Worm (Caenorhabditis elegans) whole organism, L1 larva: ENCODE measurements around the gene prx-10.

ENCODE experiments used
- C16A3.4 ChIP-seq: fragments of 150-350 bp; optimal IDR thresholded peaks from 2 replicates; lab custom pipeline; 2014; ENCODE audit warnings: missing biosample characterization, missing genetic modification characterization
- F16B12.6 ChIP-seq: fragments of 150-350 bp; optimal IDR thresholded peaks from 2 replicates; lab custom pipeline; 2014; ENCODE audit warnings: missing biosample characterization, missing genetic modification characterization
- aha-1 ChIP-seq: fragments of 150-350 bp; optimal IDR thresholded peaks from 2 replicates; lab custom pipeline; 2014; ENCODE audit warnings: missing biosample characterization, missing genetic modification characterization
- alr-1 ChIP-seq: fragments of 200-800 bp; sonication (Bioruptor generic); optimal IDR thresholded peaks from 2 replicates; lab custom pipeline; 2018; ENCODE audit warnings: borderline replicate concordance, mild to moderate bottlenecking, missing genetic modification characterization, missing compliant biosample characterization
- blmp-1 ChIP-seq: fragments of 150-350 bp; optimal IDR thresholded peaks from 2 replicates; lab custom pipeline; 2014; ENCODE audit warnings: missing biosample characterization, missing genetic modification characterization
- ceh-88 ChIP-seq: fragments of 200-800 bp; sonication (Bioruptor generic); IDR thresholded peaks from 2 replicates; pipeline ENCODE4 v1.3.6; 2022; ENCODE audit warnings: missing genetic modification characterization, missing compliant biosample characterization
- dpl-1 ChIP-seq, 3 experiments: fragments of 150-350 bp in 2 of 3; sonication (generic microtip) in 1 of 3; optimal IDR thresholded peaks; 2 replicates each; lab custom pipeline; 2014 to 2017; ENCODE audit warnings: missing biosample characterization in 3 of 3, missing genetic modification characterization in 3 of 3, missing genetic modification reagents in 3 of 3
- efl-1 ChIP-seq, 4 experiments: fragments of 150-350 bp; optimal IDR thresholded peaks in 3 of 4; peaks in 1 of 4; 1 replicate in 1 of 4; 2 replicates in 3 of 4; lab custom pipeline; 2014; ENCODE audit warnings: missing biosample characterization in 2 of 4, missing genetic modification characterization in 2 of 4, missing genetic modification reagents in 2 of 4
- efl-3 ChIP-seq: fragments of 200-800 bp; sonication (Bioruptor generic); optimal IDR thresholded peaks from 2 replicates; lab custom pipeline; 2018; ENCODE audit warnings: mild to moderate bottlenecking, missing genetic modification characterization, missing compliant biosample characterization
- egl-27 ChIP-seq, 2 experiments: fragments of 150-350 bp in 1 of 2; sonication (generic microtip); optimal IDR thresholded peaks; 3 replicates each; lab custom pipeline; 2017 to 2018; ENCODE audit warnings: missing biosample characterization in 2 of 2, missing genetic modification characterization in 2 of 2, missing genetic modification reagents in 2 of 2
- elt-3 ChIP-seq, 6 experiments: fragments of 150-350 bp in 1 of 6; sonication (generic microtip); optimal IDR thresholded peaks; 2 replicates each; lab custom pipeline; 2017 to 2018; ENCODE audit warnings: missing biosample characterization in 6 of 6, missing genetic modification characterization in 6 of 6, inconsistent platforms in 1 of 6
- hlh-4 ChIP-seq: sonication (generic microtip); optimal IDR thresholded peaks from 2 replicates; lab custom pipeline; 2016; ENCODE audit warnings: mild to moderate bottlenecking, missing genetic modification characterization, missing compliant biosample characterization
- isw-1 ChIP-seq: fragments of 200-800 bp; sonication (Bioruptor generic); IDR thresholded peaks from 2 replicates; pipeline ENCODE4 v1.3.6; 2022; ENCODE audit warnings: missing genetic modification characterization, missing compliant biosample characterization
- lin-13 ChIP-seq: fragments of 150-350 bp; optimal IDR thresholded peaks from 2 replicates; lab custom pipeline; 2014; ENCODE audit warnings: missing biosample characterization, missing genetic modification reagents, missing genetic modification characterization
- lin-14 ChIP-seq: fragments of 200-800 bp; sonication (Bioruptor generic); optimal IDR thresholded peaks from 2 replicates; lab custom pipeline; 2018; ENCODE audit warnings: mild to moderate bottlenecking, missing genetic modification characterization, moderate library complexity, missing compliant biosample characterization
- lin-15B ChIP-seq: fragments of 150-350 bp; sonication (generic microtip); optimal IDR thresholded peaks from 3 replicates; lab custom pipeline; 2014; ENCODE audit warnings: missing biosample characterization, missing genetic modification characterization
- lin-35 ChIP-seq, 2 experiments: fragments of 150-350 bp; optimal IDR thresholded peaks; 2 replicates each; lab custom pipeline; 2014; ENCODE audit warnings: missing biosample characterization in 2 of 2, missing genetic modification characterization in 2 of 2, missing genetic modification reagents in 2 of 2
- lin-39 ChIP-seq: fragments of 150-350 bp; optimal IDR thresholded peaks from 2 replicates; lab custom pipeline; 2014; ENCODE audit warnings: missing biosample characterization, missing genetic modification reagents, missing genetic modification characterization
- lsy-2 ChIP-seq, 2 experiments: fragments of 150-350 bp; optimal IDR thresholded peaks; 2 replicates each; lab custom pipeline; 2014; ENCODE audit warnings: missing biosample characterization in 2 of 2, missing genetic modification characterization in 2 of 2
- nhr-11 ChIP-seq: fragments of 150-350 bp; optimal IDR thresholded peaks from 2 replicates; lab custom pipeline; 2014; ENCODE audit warnings: missing biosample characterization, missing genetic modification characterization
- nhr-12 ChIP-seq: sonication (generic microtip); optimal IDR thresholded peaks from 2 replicates; lab custom pipeline; 2017; ENCODE audit warnings: missing biosample characterization, missing genetic modification characterization
- nhr-71 ChIP-seq: sonication (generic microtip); optimal IDR thresholded peaks from 2 replicates; lab custom pipeline; 2016; ENCODE audit warnings: mild to moderate bottlenecking, missing genetic modification characterization, moderate library complexity, missing compliant biosample characterization
- nhr-76 ChIP-seq: sonication (generic microtip); optimal IDR thresholded peaks from 2 replicates; lab custom pipeline; 2017; ENCODE audit warnings: missing biosample characterization, missing genetic modification characterization
- nhr-77 ChIP-seq: fragments of 150-350 bp; optimal IDR thresholded peaks from 2 replicates; lab custom pipeline; 2014; ENCODE audit warnings: missing biosample characterization, missing genetic modification characterization
- nhr-85 ChIP-seq: sonication (generic microtip); peaks from one replicate; lab custom pipeline; 2016; ENCODE audit warnings: missing genetic modification characterization, inconsistent platforms, missing compliant biosample characterization
- nhr-90 ChIP-seq: sonication (generic microtip); optimal IDR thresholded peaks from 2 replicates; lab custom pipeline; 2016; ENCODE audit warnings: mild to moderate bottlenecking, missing genetic modification characterization, missing compliant biosample characterization; ENCODE audit not compliant: poor library complexity
- skn-1 ChIP-seq: fragments of 150-350 bp; optimal IDR thresholded peaks from 2 replicates; lab custom pipeline; 2014; ENCODE audit warnings: missing biosample characterization, missing genetic modification characterization
- snu-23 ChIP-seq: sonication (generic microtip); optimal IDR thresholded peaks from 2 replicates; lab custom pipeline; 2016; ENCODE audit warnings: missing genetic modification characterization, missing compliant biosample characterization
- sox-4 ChIP-seq: sonication (generic microtip); optimal IDR thresholded peaks from 2 replicates; lab custom pipeline; 2016; ENCODE audit warnings: missing genetic modification characterization, missing compliant biosample characterization
- unc-130 ChIP-seq: fragments of 150-350 bp; optimal IDR thresholded peaks from 2 replicates; lab custom pipeline; 2017; ENCODE audit warnings: missing biosample characterization, missing genetic modification characterization, inconsistent platforms
- unc-98 ChIP-seq: fragments of 200-800 bp; sonication (Bioruptor generic); IDR thresholded peaks from 2 replicates; pipeline ENCODE4 v1.3.6; 2022; ENCODE audit warnings: missing genetic modification characterization, missing compliant biosample characterization
- vab-15 ChIP-seq: sonication (generic microtip); optimal IDR thresholded peaks from 2 replicates; lab custom pipeline; 2017; ENCODE audit warnings: missing genotype, mild to moderate bottlenecking, missing genetic modification characterization, missing compliant biosample characterization
- zip-4 ChIP-seq: fragments of 200-800 bp; sonication (Bioruptor generic); optimal IDR thresholded peaks from 2 replicates; lab custom pipeline; 2018; ENCODE audit warnings: mild to moderate bottlenecking, missing genetic modification characterization, moderate library complexity, missing compliant biosample characterization
- ztf-11 ChIP-seq, 2 experiments: sonication (generic microtip); optimal IDR thresholded peaks; 2 replicates each; lab custom pipeline; 2016 to 2017; ENCODE audit warnings: missing genetic modification characterization in 2 of 2, missing biosample characterization in 1 of 2, missing compliant biosample characterization in 1 of 2
- ztf-4 ChIP-seq: fragments of 150-350 bp; optimal IDR thresholded peaks from 2 replicates; lab custom pipeline; 2014; ENCODE audit warnings: missing biosample characterization, missing genetic modification characterization

prx-10 gene

DNA sequence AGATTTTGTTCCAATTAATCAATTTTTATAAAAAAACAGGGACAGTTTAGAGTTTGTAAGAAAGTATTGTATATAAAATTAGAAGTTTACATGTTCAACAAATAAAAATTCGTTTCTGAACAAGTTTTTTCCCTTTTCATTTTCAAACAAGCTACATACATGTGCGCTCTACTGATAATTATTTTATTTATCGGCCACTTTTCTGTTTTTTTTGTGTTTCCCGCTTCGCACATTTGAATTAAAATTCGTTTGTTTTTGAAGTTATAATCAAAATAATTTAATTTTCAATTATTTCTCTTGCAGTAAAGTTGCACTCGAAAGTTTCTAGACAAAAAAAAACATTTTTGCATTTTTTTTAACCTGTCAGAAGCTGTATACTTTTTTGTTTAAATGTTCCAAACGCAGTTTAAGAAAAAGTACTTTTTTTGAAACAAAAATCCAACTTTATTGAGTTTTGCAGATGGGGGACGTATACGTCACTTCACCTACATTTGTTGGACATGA, 45.5 kb upstream of the prx-10 start, which contains the start of gene hira-1:
Gene hira-1 (plus strand): TSS at position 454 of the 504 bp plus-strand sequence.
- TF ChIP-seq vab-15 (tag; lab: Kevin White, UChicago) (peak; percentile 12), dpl-1 (GFP tag; optimal IDR thresholded peaks at IDR 0.05; lab: Kevin White, UChicago) (peak; percentile 62 to 82 (median 63)), nhr-90 (tag; lab: Kevin White, UChicago) (no peak), lsy-2 (tag; optimal IDR thresholded peaks at IDR 0.05; lab: Kevin White, UChicago) (peak; percentile 31 to 71), C16A3.4 (tag; lab: Kevin White, UChicago) (peak; percentile 49), blmp-1 (tag; lab: Kevin White, UChicago) (peak; percentile 43), ztf-11 (tag; optimal IDR thresholded peaks at IDR 0.05; lab: Kevin White, UChicago) (no peak), lin-35 (GFP tag; optimal IDR thresholded peaks at IDR 0.05; lab: Kevin White, UChicago) (peak; percentile 76 to 82), lin-15B (peak; percentile 62), ztf-4 (tag; lab: Kevin White, UChicago) (no peak), snu-23 (GFP tag; lab: Kevin White, UChicago) (peak; percentile 16), efl-1 (optimal IDR thresholded peaks at IDR 0.05; lab: Kevin White, UChicago) (peak; percentile 70 to 77), efl-1 (GFP tag; optimal IDR thresholded peaks at IDR 0.05 in 1 of 2; lab: Kevin White, UChicago) (peak; percentile 77 to 97), ceh-88 (GFP tag; lab: Robert Waterston, UW) (no peak), lin-14 (GFP tag; lab: Kevin White, UChicago) (peak; percentile 21), lin-39 (tag; lab: Kevin White, UChicago) (no peak), lin-13 (GFP tag; lab: Kevin White, UChicago) (no peak)

DNA sequence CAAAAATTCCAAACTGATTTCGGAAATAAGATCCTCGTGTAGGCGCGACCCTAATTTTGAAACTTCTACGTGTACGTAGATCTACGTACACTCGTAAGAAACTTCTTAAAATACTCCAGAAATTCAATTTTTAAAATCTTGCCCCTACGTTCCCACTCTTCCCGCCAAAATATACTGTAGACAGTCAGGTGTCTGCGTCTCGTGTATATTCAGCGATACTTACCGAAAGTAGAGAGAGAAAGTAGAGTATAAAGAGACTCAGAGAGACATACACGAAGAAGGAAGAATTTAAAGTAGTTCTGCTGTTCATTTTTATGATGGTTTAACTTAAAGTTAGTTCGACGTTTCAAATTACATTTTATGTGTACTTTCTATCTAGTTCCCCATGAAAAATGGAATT, 42.9 kb upstream of the prx-10 start:
- TF ChIP-seq nhr-71 (tag; lab: Kevin White, UChicago) (no peak), nhr-12 (no peak), vab-15 (tag; lab: Kevin White, UChicago) (no peak), blmp-1 (tag; lab: Kevin White, UChicago) (peak; percentile 53), nhr-11 (tag; lab: Kevin White, UChicago) (no peak), lin-35 (GFP tag; optimal IDR thresholded peaks at IDR 0.05; lab: Kevin White, UChicago) (peak in 1 of 2 experiments; percentile 53), skn-1 (tag; lab: Kevin White, UChicago) (no peak), dpl-1 (GFP tag; optimal IDR thresholded peaks at IDR 0.05; lab: Kevin White, UChicago) (peak; percentile 26 to 46 (median 27)), alr-1 (tag; lab: Kevin White, UChicago) (no peak), lsy-2 (tag; optimal IDR thresholded peaks at IDR 0.05; lab: Kevin White, UChicago) (peak in 1 of 2 experiments; percentile 54), efl-1 (optimal IDR thresholded peaks at IDR 0.05; lab: Kevin White, UChicago) (peak; percentile 12 to 16), efl-1 (GFP tag; optimal IDR thresholded peaks at IDR 0.05 in 1 of 2; lab: Kevin White, UChicago) (peak in 1 of 2 experiments; percentile 7), ztf-11 (tag; optimal IDR thresholded peaks at IDR 0.05; lab: Kevin White, UChicago) (no peak), isw-1 (no peak), unc-98 (GFP tag; lab: Robert Waterston, UW) (no peak), egl-27 (tag; optimal IDR thresholded peaks at IDR 0.05; lab: Kevin White, UChicago) (no peak), unc-130 (tag; lab: Kevin White, UChicago) (no peak), hlh-4 (tag; lab: Kevin White, UChicago) (no peak)

ce11 chrIII:5195690-5196089, 40.5 kb upstream of the prx-10 start, which contains the start of gene moc-6:
Gene moc-6 (plus strand): TSS chrIII:5195990.
- TF ChIP-seq nhr-77 (tag; lab: Kevin White, UChicago) (no peak), ztf-11 (tag; optimal IDR thresholded peaks at IDR 0.05; lab: Kevin White, UChicago) (no peak), dpl-1 (GFP tag; optimal IDR thresholded peaks at IDR 0.05; lab: Kevin White, UChicago) (no peak), alr-1 (tag; lab: Kevin White, UChicago) (no peak), F16B12.6 (tag; lab: Kevin White, UChicago) (no peak), elt-3 (tag; optimal IDR thresholded peaks at IDR 0.05; lab: Kevin White, UChicago) (peak in 1 of 6 experiments; percentile 10), nhr-76 (no peak), sox-4 (tag; lab: Kevin White, UChicago) (no peak), nhr-85 (peak; percentile 26), efl-1 (optimal IDR thresholded peaks at IDR 0.05; lab: Kevin White, UChicago) (no peak), efl-1 (GFP tag; optimal IDR thresholded peaks at IDR 0.05 in 1 of 2; lab: Kevin White, UChicago) (peak in 1 of 2 experiments; percentile 66), efl-3 (GFP tag; lab: Kevin White, UChicago) (no peak), aha-1 (no peak), zip-4 (GFP tag; lab: Kevin White, UChicago) (no peak)
